Worm (Caenorhabditis elegans) whole organism, early embryonic: Measurements from ENCODE around the gene W03A5.1.

Source experiments
- F13C5.2 ChIP-seq: sonication (generic microtip); optimal IDR thresholded peaks from 2 replicates; lab custom pipeline; 2017; ENCODE audit warnings: mild to moderate bottlenecking, missing genetic modification characterization, inconsistent platforms, missing compliant biosample characterization
- aly-1 ChIP-seq: sonication (generic microtip); optimal IDR thresholded peaks from 2 replicates; lab custom pipeline; 2016; ENCODE audit warnings: missing genetic modification characterization, missing compliant biosample characterization
- ama-1 ChIP-seq: fragments of 150-350 bp; optimal IDR thresholded peaks from 2 replicates; lab custom pipeline; 2014
- ceh-13 ChIP-seq: fragments of 200-800 bp; sonication (Bioruptor generic); optimal IDR thresholded peaks from 2 replicates; lab custom pipeline; 2018; ENCODE audit warnings: mild to moderate bottlenecking, missing genetic modification characterization, missing compliant biosample characterization
- ceh-36 ChIP-seq: sonication (generic microtip); optimal IDR thresholded peaks from 2 replicates; lab custom pipeline; 2016; ENCODE audit warnings: missing genetic modification characterization, inconsistent platforms, missing compliant biosample characterization
- ets-7 ChIP-seq: sonication (generic microtip); optimal IDR thresholded peaks from 2 replicates; lab custom pipeline; 2016; ENCODE audit warnings: missing genotype, missing genetic modification characterization, missing compliant biosample characterization
- flt-1 ChIP-seq: fragments of 200-800 bp; sonication (Bioruptor generic); IDR thresholded peaks from 2 replicates; pipeline ENCODE4 v1.3.6; 2022; ENCODE audit warnings: missing genetic modification characterization, missing compliant biosample characterization
- hmg-4 ChIP-seq: fragments of 200-800 bp; sonication (Bioruptor generic); optimal IDR thresholded peaks from 2 replicates; lab custom pipeline; 2018; ENCODE audit warnings: mild to moderate bottlenecking, missing genetic modification characterization, missing compliant biosample characterization
- pes-1 ChIP-seq: fragments of 200-800 bp; sonication (Bioruptor generic); IDR thresholded peaks from 2 replicates; pipeline ENCODE4 v1.3.6; 2022; ENCODE audit warnings: missing genetic modification reagents, missing genetic modification characterization, missing compliant biosample characterization
- tbx-11 ChIP-seq: fragments of 200-800 bp; sonication (Bioruptor generic); IDR thresholded peaks from 2 replicates; pipeline ENCODE4 v1.3.6; 2022; ENCODE audit warnings: missing genetic modification characterization, missing compliant biosample characterization
- tbx-37 ChIP-seq: fragments of 200-800 bp; sonication (Bioruptor generic); conservative IDR thresholded peaks from 2 replicates; pipeline ENCODE4 v1.3.6; 2022; ENCODE audit warnings: missing genetic modification reagents, missing genetic modification characterization, missing compliant biosample characterization
- tra-4 ChIP-seq: sonication (generic microtip); optimal IDR thresholded peaks from 2 replicates; lab custom pipeline; 2017; ENCODE audit warnings: missing genetic modification characterization, missing compliant biosample characterization

ce11 chrIII:5438064-5438463 is 30.4 kb downstream of the W03A5.1 start:
- no peak for TF ChIP-seq ets-7 (tag; lab: Kevin White, UChicago)
- TF ChIP-seq ama-1 (lab: Kevin White, UChicago), result no peak
- no peak for TF ChIP-seq aly-1 (tag; lab: Kevin White, UChicago)
- no peak for TF ChIP-seq ceh-36 (tag; lab: Kevin White, UChicago)
- TF ChIP-seq flt-1, result no peak
- no peak for TF ChIP-seq hmg-4 (GFP tag; lab: Kevin White, UChicago)
- no peak for TF ChIP-seq tbx-11
- no peak for TF ChIP-seq pes-1
- no peak for TF ChIP-seq tbx-37 (GFP tag; lab: Robert Waterston, UW)
- TF ChIP-seq tra-4, result no peak
- no peak for TF ChIP-seq F13C5.2 (tag; lab: Kevin White, UChicago)
- TF ChIP-seq ceh-13 (GFP tag; lab: Kevin White, UChicago), result no peak
